Worm (Caenorhabditis elegans) whole organism, L4 larva: ENCODE measurements around the gene T11F9.21.

Experiments
- F37D6.2 ChIP-seq: sonication (generic microtip); optimal IDR thresholded peaks from 2 replicates; lab custom pipeline; 2016; ENCODE audit warnings: mild to moderate bottlenecking, missing genetic modification characterization, missing compliant biosample characterization
- T26A8.4 ChIP-seq: fragments of 200-800 bp; sonication (Bioruptor generic); IDR thresholded peaks from 2 replicates; pipeline ENCODE4 v1.3.6; 2022; ENCODE audit warnings: missing genetic modification characterization, missing compliant biosample characterization
- Y105C5A.15 ChIP-seq: fragments of 200-800 bp; sonication (Bioruptor generic); IDR thresholded peaks from 2 replicates; pipeline ENCODE4 v1.3.6; 2022; ENCODE audit warnings: missing genetic modification characterization, missing compliant biosample characterization
- Y75B8A.6 ChIP-seq: fragments of 200-800 bp; sonication (Bioruptor generic); IDR thresholded peaks from 2 replicates; pipeline ENCODE4 v1.3.6; 2022; ENCODE audit warnings: missing genetic modification reagents, missing genetic modification characterization, missing compliant biosample characterization
- cey-2 ChIP-seq: sonication (generic microtip); optimal IDR thresholded peaks from 3 replicates; lab custom pipeline; 2017; ENCODE audit warnings: missing genetic modification characterization, mild to moderate bottlenecking, missing compliant biosample characterization, antibody characterized with exemption, borderline replicate concordance; ENCODE audit not compliant: insufficient read depth
- daf-12 ChIP-seq: fragments of 150-350 bp; optimal IDR thresholded peaks from 2 replicates; lab custom pipeline; 2014; ENCODE audit warnings: missing biosample characterization, missing genetic modification reagents, missing genetic modification characterization
- daf-16 ChIP-seq, 3 experiments: sonication (generic microtip); optimal IDR thresholded peaks; 2 replicates each; lab custom pipeline; 2016 to 2017; ENCODE audit warnings: missing genetic modification characterization in 3 of 3, missing genetic modification reagents in 3 of 3, mild to moderate bottlenecking in 2 of 3, missing compliant biosample characterization in 2 of 3, missing biosample characterization in 1 of 3, moderate library complexity in 1 of 3
- daf-19 ChIP-seq: fragments of 200-800 bp; sonication (Bioruptor generic); conservative IDR thresholded peaks from 2 replicates; pipeline ENCODE4 v1.3.6; 2022; ENCODE audit warnings: missing genetic modification characterization, missing compliant biosample characterization
- dmd-6 ChIP-seq: fragments of 200-800 bp; sonication (Bioruptor generic); IDR thresholded peaks from 2 replicates; pipeline ENCODE4 v1.3.6; 2022; ENCODE audit warnings: missing genetic modification reagents, missing genetic modification characterization, missing compliant biosample characterization
- dpl-1 ChIP-seq: fragments of 150-350 bp; optimal IDR thresholded peaks from 2 replicates; lab custom pipeline; 2014; ENCODE audit warnings: missing biosample characterization, missing genetic modification reagents, missing genetic modification characterization
- dve-1 ChIP-seq: sonication (generic microtip); optimal IDR thresholded peaks from 2 replicates; lab custom pipeline; 2017; ENCODE audit warnings: antibody characterized with exemption, mild to moderate bottlenecking, missing genetic modification characterization, missing compliant biosample characterization; ENCODE audit not compliant: insufficient read depth
- egl-27 ChIP-seq: sonication (generic microtip); optimal IDR thresholded peaks from 3 replicates; lab custom pipeline; 2017; ENCODE audit warnings: missing biosample characterization, missing genetic modification reagents, missing genetic modification characterization
- fkh-10 ChIP-seq: fragments of 150-350 bp; optimal IDR thresholded peaks from 2 replicates; lab custom pipeline; 2014; ENCODE audit warnings: missing biosample characterization, missing genetic modification reagents, missing genetic modification characterization
- fos-1 ChIP-seq: fragments of 150-350 bp; optimal IDR thresholded peaks from 2 replicates; lab custom pipeline; 2014; ENCODE audit warnings: missing biosample characterization, missing genetic modification characterization
- hlh-11 ChIP-seq: fragments of 200-800 bp; sonication (Bioruptor generic); optimal IDR thresholded peaks from 2 replicates; lab custom pipeline; 2018; ENCODE audit warnings: mild to moderate bottlenecking, missing genetic modification characterization, missing compliant biosample characterization
- hmg-1.1 ChIP-seq: fragments of 200-800 bp; sonication (Bioruptor generic); IDR thresholded peaks from 2 replicates; pipeline ENCODE4 v1.3.6; 2022; ENCODE audit warnings: missing genetic modification reagents, missing genetic modification characterization, missing compliant biosample characterization
- lin-13 ChIP-seq: fragments of 150-350 bp; optimal IDR thresholded peaks from 2 replicates; lab custom pipeline; 2014; ENCODE audit warnings: missing biosample characterization, missing genetic modification reagents, missing genetic modification characterization
- lin-38 ChIP-seq: fragments of 200-800 bp; sonication (Bioruptor generic); IDR thresholded peaks from 2 replicates; pipeline ENCODE4 v1.3.6; 2022; ENCODE audit warnings: missing genetic modification reagents, missing genetic modification characterization, missing compliant biosample characterization
- lsy-2 ChIP-seq, 2 experiments: fragments of 150-350 bp in 1 of 2; sonication (generic microtip) in 1 of 2; optimal IDR thresholded peaks; 2 replicates each; lab custom pipeline; 2014 to 2017; ENCODE audit warnings: missing biosample characterization in 2 of 2, missing genetic modification characterization in 2 of 2
- madf-5 ChIP-seq, 2 experiments: fragments of 200-800 bp; sonication (Bioruptor generic); IDR thresholded peaks; 2 replicates each; pipeline ENCODE4 v1.3.6; 2022; ENCODE audit warnings: missing compliant biosample characterization in 2 of 2, missing genetic modification characterization in 2 of 2
- mdt-29 ChIP-seq: fragments of 200-800 bp; sonication (Bioruptor generic); IDR thresholded peaks from 2 replicates; pipeline ENCODE4 v1.3.6; 2022; ENCODE audit warnings: missing genetic modification reagents, missing genetic modification characterization, missing compliant biosample characterization
- mep-1 ChIP-seq: fragments of 150-350 bp; sonication (generic microtip); optimal IDR thresholded peaks from 3 replicates; lab custom pipeline; 2014; ENCODE audit warnings: missing biosample characterization, missing genetic modification characterization
- mxl-3 ChIP-seq: fragments of 200-800 bp; sonication (Bioruptor generic); optimal IDR thresholded peaks from 2 replicates; lab custom pipeline; 2018; ENCODE audit warnings: mild to moderate bottlenecking, missing genetic modification characterization, missing compliant biosample characterization
- nhr-10 ChIP-seq: fragments of 150-350 bp; optimal IDR thresholded peaks from 2 replicates; lab custom pipeline; 2014; ENCODE audit warnings: missing biosample characterization, missing genetic modification characterization
- nhr-11 ChIP-seq: fragments of 150-350 bp; optimal IDR thresholded peaks from 2 replicates; lab custom pipeline; 2014; ENCODE audit warnings: missing biosample characterization, missing genetic modification characterization
- nhr-25 ChIP-seq: sonication (generic microtip); optimal IDR thresholded peaks from 2 replicates; lab custom pipeline; 2017; ENCODE audit warnings: missing genetic modification characterization, mild to moderate bottlenecking, missing compliant biosample characterization, antibody characterized with exemption, moderate library complexity, borderline replicate concordance; ENCODE audit not compliant: insufficient read depth
- nhr-28 ChIP-seq: fragments of 150-350 bp; optimal IDR thresholded peaks from 2 replicates; lab custom pipeline; 2014; ENCODE audit warnings: missing biosample characterization, missing genetic modification characterization
- nhr-76 ChIP-seq: fragments of 150-350 bp; optimal IDR thresholded peaks from 2 replicates; lab custom pipeline; 2014; ENCODE audit warnings: missing biosample characterization, missing genetic modification characterization
- pha-4 ChIP-seq, 2 experiments: fragments of 150-350 bp in 1 of 2; fragments of 200-800 bp in 1 of 2; sonication (Bioruptor generic) in 1 of 2; IDR thresholded peaks in 1 of 2; optimal IDR thresholded peaks in 1 of 2; 2 replicates each; pipeline versions ENCODE4 v1.3.6 to Lab custom; 2014 to 2022; ENCODE audit warnings: missing genetic modification characterization in 2 of 2, missing genetic modification reagents in 2 of 2, missing biosample characterization in 1 of 2, missing compliant biosample characterization in 1 of 2
- pqm-1 ChIP-seq: sonication (generic microtip); optimal IDR thresholded peaks from 2 replicates; lab custom pipeline; 2017; ENCODE audit warnings: missing biosample characterization, missing genetic modification characterization
- saeg-2 ChIP-seq: fragments of 200-800 bp; sonication (Bioruptor generic); IDR thresholded peaks from 2 replicates; pipeline ENCODE4 v1.3.6; 2022; ENCODE audit warnings: missing genetic modification reagents, missing genetic modification characterization, missing compliant biosample characterization
- snpc-4 ChIP-seq: fragments of 150-350 bp; optimal IDR thresholded peaks from 2 replicates; lab custom pipeline; 2014; ENCODE audit warnings: missing biosample characterization, missing genetic modification characterization
- spr-1 ChIP-seq: sonication (generic microtip); optimal IDR thresholded peaks from 2 replicates; lab custom pipeline; 2016; ENCODE audit warnings: mild to moderate bottlenecking, missing genetic modification characterization, missing compliant biosample characterization
- spr-3 ChIP-seq: fragments of 200-800 bp; sonication (Bioruptor generic); optimal IDR thresholded peaks from 2 replicates; lab custom pipeline; 2018; ENCODE audit warnings: mild to moderate bottlenecking, missing genetic modification characterization, missing compliant biosample characterization
- tra-1 ChIP-seq: fragments of 200-800 bp; sonication (Bioruptor generic); IDR thresholded peaks from 2 replicates; pipeline ENCODE4 v1.3.6; 2022; ENCODE audit warnings: missing genetic modification reagents, missing genetic modification characterization, missing compliant biosample characterization
- unc-130 ChIP-seq: sonication (generic microtip); optimal IDR thresholded peaks from 2 replicates; lab custom pipeline; 2016; ENCODE audit warnings: missing genetic modification reagents, missing genetic modification characterization, missing compliant biosample characterization
- unc-39 ChIP-seq: sonication (generic microtip); optimal IDR thresholded peaks from 2 replicates; lab custom pipeline; 2017; ENCODE audit warnings: missing biosample characterization, missing genetic modification characterization
- unc-62 ChIP-seq, 3 experiments: fragments of 150-350 bp in 1 of 3; sonication (generic microtip); optimal IDR thresholded peaks in 2 of 3; peaks in 1 of 3; 1 replicate in 1 of 3; 2 replicates in 2 of 3; lab custom pipeline; 2014 to 2017; ENCODE audit warnings: missing biosample characterization in 3 of 3, missing genetic modification characterization in 3 of 3, missing genetic modification reagents in 3 of 3, missing genotype in 1 of 3
- zag-1 ChIP-seq: fragments of 150-350 bp; optimal IDR thresholded peaks from 2 replicates; lab custom pipeline; 2014; ENCODE audit warnings: missing biosample characterization, missing genetic modification characterization
- zip-2 ChIP-seq: fragments of 150-350 bp; optimal IDR thresholded peaks from 2 replicates; lab custom pipeline; 2014; ENCODE audit warnings: missing biosample characterization, missing genetic modification characterization
- ztf-7 ChIP-seq: fragments of 150-350 bp; optimal IDR thresholded peaks from 2 replicates; lab custom pipeline; 2014; ENCODE audit warnings: missing biosample characterization, missing genetic modification characterization

The T11F9.21 gene

DNA sequence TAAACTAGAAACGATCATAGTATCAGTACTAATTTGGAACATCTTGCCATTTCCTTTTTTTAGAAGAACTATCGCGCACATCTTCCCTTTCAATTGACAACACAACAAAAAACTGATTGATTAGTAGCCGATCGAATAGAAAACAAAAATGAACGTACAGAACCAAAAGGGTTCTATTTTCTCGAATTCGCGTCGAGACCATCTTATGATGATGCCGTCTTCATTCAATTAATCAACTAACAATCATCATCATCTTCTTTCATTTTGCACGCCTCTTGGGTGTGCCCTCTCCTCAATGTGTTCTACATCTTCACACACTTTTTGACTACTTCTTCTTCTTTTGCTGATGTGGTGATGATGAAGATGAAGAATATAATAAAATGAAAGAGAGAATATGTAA lies 7.2 kb downstream of the T11F9.21 start:
- TF ChIP-seq nhr-28 (peak; percentile 22), lin-13 (GFP tag; lab: Kevin White, UChicago) (no peak), nhr-10 (tag; lab: Kevin White, UChicago) (no peak), unc-62 (GFP tag; optimal IDR thresholded peaks at IDR 0.05 in 1 of 2; lab: Kevin White, UChicago) (peak in 1 of 2 experiments; percentile 92), unc-62 (tag; optimal IDR thresholded peaks at IDR 0.05; lab: Kevin White, UChicago) (no peak), mxl-3 (peak; percentile 9), pha-4 (GFP tag; IDR thresholded peaks at IDR 0.05; lab: Robert Waterston, UW) (no peak), pha-4 (tag; optimal IDR thresholded peaks at IDR 0.05; lab: Kevin White, UChicago) (no peak), snpc-4 (tag; lab: Kevin White, UChicago) (no peak), mdt-29 (GFP tag; lab: Robert Waterston, UW) (no peak), spr-3 (no peak), nhr-76 (tag; lab: Kevin White, UChicago) (no peak), zag-1 (tag; lab: Kevin White, UChicago) (no peak)
- TF ChIP-seq, all 104 proteins: peak for 3

DNA sequence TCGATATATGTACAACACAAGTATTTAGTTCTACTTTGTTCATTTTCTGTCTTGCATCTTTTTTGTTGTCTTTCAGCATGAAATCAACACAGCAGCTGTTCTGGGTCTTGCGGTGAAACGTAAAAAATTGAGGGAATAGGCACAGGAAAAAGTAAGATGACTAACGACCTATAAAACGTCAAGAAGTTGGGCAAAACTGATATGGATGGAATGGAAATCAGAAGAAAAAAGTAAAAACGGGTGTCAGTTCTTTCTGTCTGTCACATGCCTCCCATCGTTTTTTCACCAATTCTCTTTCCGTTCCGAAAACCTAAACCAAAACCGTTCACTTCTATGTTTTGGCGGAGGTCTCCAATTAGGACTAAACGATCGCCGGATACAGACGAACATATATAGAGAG lies 8.4 kb downstream of the T11F9.21 start:
- no peak for TF ChIP-seq mep-1 (tag; lab: Kevin White, UChicago)
- TF ChIP-seq daf-16 (GFP tag; optimal IDR thresholded peaks at IDR 0.05; lab: Kevin White, UChicago) = no peak
- no peak for TF ChIP-seq daf-16 (tag; optimal IDR thresholded peaks at IDR 0.05; lab: Kevin White, UChicago)
- TF ChIP-seq dmd-6 (GFP tag; lab: Robert Waterston, UW) = peak; percentile 30
- no peak for TF ChIP-seq unc-39
- no peak for TF ChIP-seq egl-27 (tag; lab: Kevin White, UChicago)
- TF ChIP-seq zip-2 (tag; lab: Kevin White, UChicago) = no peak
- TF ChIP-seq ztf-7 (tag; lab: Kevin White, UChicago) = no peak
- TF ChIP-seq Y75B8A.6 = no peak
- TF ChIP-seq dve-1 (tag; lab: Kevin White, UChicago) = peak; percentile 18
- no peak for TF ChIP-seq unc-130 (GFP tag; lab: Kevin White, UChicago)
- TF ChIP-seq madf-5 (GFP tag; IDR thresholded peaks at IDR 0.05; lab: Robert Waterston, UW) = no peak
- TF ChIP-seq fkh-10 (GFP tag; lab: Kevin White, UChicago) = no peak
- no peak for TF ChIP-seq Y105C5A.15 (GFP tag; lab: Robert Waterston, UW)
- no peak for TF ChIP-seq cey-2 (tag; lab: Kevin White, UChicago)
- TF ChIP-seq daf-12 (tag; lab: Kevin White, UChicago) = no peak
- TF ChIP-seq pqm-1 (tag; lab: Kevin White, UChicago) = no peak
- peak; percentile 52 for TF ChIP-seq hlh-11 (tag; lab: Kevin White, UChicago)
- peak; percentile 44 for TF ChIP-seq nhr-28
- TF ChIP-seq nhr-11 (tag; lab: Kevin White, UChicago) = no peak

DNA sequence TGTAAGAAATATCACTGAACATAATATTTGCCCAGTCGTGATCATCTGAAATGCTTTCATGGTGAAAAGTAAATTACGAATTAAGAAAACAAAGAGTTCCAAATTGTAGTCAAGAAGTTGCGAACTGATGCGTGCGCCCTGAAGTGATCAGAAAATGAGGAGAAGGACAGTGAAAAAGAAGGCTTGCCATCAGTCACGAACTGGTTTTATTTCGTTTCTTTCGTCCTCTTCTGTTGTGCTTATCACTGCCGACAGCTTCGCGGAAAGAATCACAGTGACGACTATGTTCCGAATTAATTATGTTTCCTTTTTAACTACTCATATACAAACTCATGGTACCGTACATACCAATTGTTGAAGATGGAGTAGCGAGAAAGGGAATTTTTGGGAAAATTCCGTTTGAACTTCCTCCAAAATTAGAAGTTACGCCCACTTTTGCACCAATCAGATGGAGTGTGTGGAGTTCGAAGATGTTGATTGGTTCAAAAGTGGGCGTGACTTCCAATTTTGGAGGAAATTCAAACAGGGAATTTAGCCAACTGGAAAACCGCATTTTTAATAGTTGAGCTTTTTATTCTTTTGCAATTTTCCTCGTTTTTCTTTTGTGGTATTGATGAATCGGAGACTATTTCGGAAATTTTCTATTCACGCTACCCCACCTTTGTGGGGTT lies 10.7 kb downstream of the T11F9.21 start, which contains the start of gene C55A6.12:
TSS of gene C55A6.12 (minus strand) at position 51 of the 671 bp plus-strand sequence.
- TF ChIP-seq unc-62 (GFP tag; optimal IDR thresholded peaks at IDR 0.05 in 1 of 2; lab: Kevin White, UChicago) (peak in 1 of 2 experiments; percentile 3), unc-62 (tag; optimal IDR thresholded peaks at IDR 0.05; lab: Kevin White, UChicago) (no peak), fos-1 (tag; lab: Kevin White, UChicago) (no peak), dpl-1 (GFP tag; lab: Kevin White, UChicago) (peak; percentile 79), lsy-2 (tag; optimal IDR thresholded peaks at IDR 0.05; lab: Kevin White, UChicago) (peak in 1 of 2 experiments; percentile 24)
- TF ChIP-seq, all 104 proteins: peak for 3

DNA sequence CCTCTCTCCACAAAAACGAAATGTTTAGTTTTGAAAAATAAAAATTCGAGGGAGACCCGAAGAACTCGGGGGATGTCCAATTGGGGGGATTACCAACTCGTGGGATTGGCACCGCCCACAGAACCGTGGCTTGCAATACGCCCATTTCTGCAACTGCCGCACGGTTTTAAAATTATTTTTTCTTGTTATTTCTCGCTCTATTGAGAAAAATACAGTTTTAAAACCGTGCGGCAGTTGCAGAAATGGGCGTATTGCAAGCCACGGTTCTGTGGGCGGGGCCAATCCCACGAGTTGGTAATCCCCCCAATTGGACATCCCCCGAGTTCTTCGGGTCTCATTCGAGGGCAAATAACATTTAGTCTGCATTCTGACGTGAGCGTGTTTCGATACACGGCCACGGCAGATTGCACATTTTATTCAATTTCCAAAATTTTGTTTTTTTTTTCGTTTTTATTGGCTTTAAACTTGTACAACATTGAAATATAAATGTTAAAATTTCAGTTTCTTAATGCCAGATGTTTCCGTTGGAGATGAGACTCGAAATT lies 12.4 kb downstream of the T11F9.21 start, which contains the start of the genes C55A6.1 and C55A6.10:
TSS of gene C55A6.1 (minus strand) at position 116 of the 545 bp plus-strand sequence.
TSS of gene C55A6.10 (plus strand) at position 495 of the 545 bp plus-strand sequence.
- TF ChIP-seq spr-1 (tag; lab: Kevin White, UChicago) = peak; percentile 62
- TF ChIP-seq lsy-2 (tag; optimal IDR thresholded peaks at IDR 0.05; lab: Kevin White, UChicago) = peak; percentile 31 to 81
- TF ChIP-seq lin-38 (GFP tag; lab: Robert Waterston, UW) = peak; percentile 87
- 0 out of 2 replicates have a peak, but pooled peaks have one; percentile 38 for TF ChIP-seq daf-19
- peak; percentile 44 for TF ChIP-seq dpl-1 (GFP tag; lab: Kevin White, UChicago)
- peak; percentile 91 for TF ChIP-seq hmg-1.1
- TF ChIP-seq unc-130 (GFP tag; lab: Kevin White, UChicago) = peak; percentile 85
- TF ChIP-seq mep-1 (tag; lab: Kevin White, UChicago) = peak; percentile 88
- TF ChIP-seq saeg-2 (GFP tag; lab: Robert Waterston, UW) = peak; percentile 60; the same call in 1 of the 2 replicates
- TF ChIP-seq T26A8.4 = peak; percentile 68
- 0 out of 2 replicates have a peak, but pooled peaks have one; percentile 55 for TF ChIP-seq tra-1 (GFP tag; lab: Robert Waterston, UW)
- peak; percentile 26 for TF ChIP-seq nhr-25 (tag; lab: Kevin White, UChicago)
- peak; percentile 61 for TF ChIP-seq hlh-11 (tag; lab: Kevin White, UChicago)
- peak; percentile 63 for TF ChIP-seq F37D6.2 (tag; lab: Kevin White, UChicago)
- TF ChIP-seq mxl-3 = peak; percentile 41
